Worm (Caenorhabditis elegans): Measurements from ENCODE around the gene rpn-12.

- TF ChIP-seq elt-1 (tag; optimal IDR thresholded peaks at IDR 0.05) (no peak), zag-1 (tag; optimal IDR thresholded peaks at IDR 0.05) (no peak), snpc-4 (tag; optimal IDR thresholded peaks at IDR 0.05) (no peak), unc-62 (GFP tag; optimal IDR thresholded peaks at IDR 0.05) (no peak)
These were observed 25.0 kb upstream of the rpn-12 start for ce11 chrII:11627904-11628303.
